Worm (Caenorhabditis elegans) whole organism, L1 larva: ENCODE measurements around the gene srx-116.

Source experiments
- C16A3.4 ChIP-seq: fragments of 150-350 bp; optimal IDR thresholded peaks from 2 replicates; lab custom pipeline; 2014; ENCODE audit warnings: missing biosample characterization, missing genetic modification characterization
- C34B4.2 ChIP-seq: sonication (generic microtip); optimal IDR thresholded peaks from 2 replicates; lab custom pipeline; 2017; ENCODE audit warnings: mild to moderate bottlenecking, missing genetic modification characterization, missing compliant biosample characterization
- aha-1 ChIP-seq: fragments of 150-350 bp; optimal IDR thresholded peaks from 2 replicates; lab custom pipeline; 2014; ENCODE audit warnings: missing biosample characterization, missing genetic modification characterization
- aly-2 ChIP-seq: fragments of 150-350 bp; optimal IDR thresholded peaks from 2 replicates; lab custom pipeline; 2014; ENCODE audit warnings: missing biosample characterization, missing genetic modification characterization
- blmp-1 ChIP-seq: fragments of 150-350 bp; optimal IDR thresholded peaks from 2 replicates; lab custom pipeline; 2014; ENCODE audit warnings: missing biosample characterization, missing genetic modification characterization
- ceh-8 ChIP-seq: fragments of 200-800 bp; sonication (Bioruptor generic); optimal IDR thresholded peaks from 2 replicates; lab custom pipeline; 2018; ENCODE audit warnings: mild to moderate bottlenecking, missing genetic modification characterization, moderate library complexity, missing compliant biosample characterization
- ceh-88 ChIP-seq: fragments of 200-800 bp; sonication (Bioruptor generic); IDR thresholded peaks from 2 replicates; pipeline ENCODE4 v1.3.6; 2022; ENCODE audit warnings: missing genetic modification characterization, missing compliant biosample characterization
- dsc-1 ChIP-seq: sonication (generic microtip); optimal IDR thresholded peaks from 2 replicates; lab custom pipeline; 2016; ENCODE audit warnings: mild to moderate bottlenecking, missing genetic modification characterization, missing compliant biosample characterization
- efl-1 ChIP-seq, 4 experiments: fragments of 150-350 bp; optimal IDR thresholded peaks in 3 of 4; peaks in 1 of 4; 1 replicate in 1 of 4; 2 replicates in 3 of 4; lab custom pipeline; 2014; ENCODE audit warnings: missing biosample characterization in 2 of 4, missing genetic modification characterization in 2 of 4, missing genetic modification reagents in 2 of 4
- efl-3 ChIP-seq: fragments of 200-800 bp; sonication (Bioruptor generic); optimal IDR thresholded peaks from 2 replicates; lab custom pipeline; 2018; ENCODE audit warnings: mild to moderate bottlenecking, missing genetic modification characterization, missing compliant biosample characterization
- egl-13 ChIP-seq: sonication (generic microtip); optimal IDR thresholded peaks from 2 replicates; lab custom pipeline; 2016; ENCODE audit warnings: missing genotype, missing genetic modification reagents, missing genetic modification characterization, missing compliant biosample characterization
- elt-2 ChIP-seq: sonication (generic microtip); optimal IDR thresholded peaks from 2 replicates; lab custom pipeline; 2016; ENCODE audit warnings: missing genetic modification characterization, mild to moderate bottlenecking, inconsistent platforms, missing compliant biosample characterization, missing genetic modification reagents
- elt-3 ChIP-seq, 6 experiments: fragments of 150-350 bp in 1 of 6; sonication (generic microtip); optimal IDR thresholded peaks; 2 replicates each; lab custom pipeline; 2017 to 2018; ENCODE audit warnings: missing biosample characterization in 6 of 6, missing genetic modification characterization in 6 of 6, inconsistent platforms in 1 of 6
- fkh-10 ChIP-seq: sonication (generic microtip); optimal IDR thresholded peaks from 2 replicates; lab custom pipeline; 2017; ENCODE audit warnings: missing biosample characterization, missing genetic modification reagents, missing genetic modification characterization
- fkh-8 ChIP-seq: sonication (generic microtip); optimal IDR thresholded peaks from 2 replicates; lab custom pipeline; 2016; ENCODE audit warnings: mild to moderate bottlenecking, missing genetic modification characterization, missing compliant biosample characterization
- lin-14 ChIP-seq: fragments of 200-800 bp; sonication (Bioruptor generic); optimal IDR thresholded peaks from 2 replicates; lab custom pipeline; 2018; ENCODE audit warnings: mild to moderate bottlenecking, missing genetic modification characterization, moderate library complexity, missing compliant biosample characterization
- nhr-20 ChIP-seq: sonication (generic microtip); optimal IDR thresholded peaks from 2 replicates; lab custom pipeline; 2016; ENCODE audit warnings: mild to moderate bottlenecking, missing genetic modification characterization, missing compliant biosample characterization
- nhr-237 ChIP-seq: fragments of 150-350 bp; optimal IDR thresholded peaks from 2 replicates; lab custom pipeline; 2014; ENCODE audit warnings: missing biosample characterization, missing genetic modification characterization
- nhr-28 ChIP-seq: fragments of 150-350 bp; optimal IDR thresholded peaks from 2 replicates; lab custom pipeline; 2014; ENCODE audit warnings: missing biosample characterization, missing genetic modification characterization
- nhr-47 ChIP-seq: sonication (generic microtip); optimal IDR thresholded peaks from 2 replicates; lab custom pipeline; 2016; ENCODE audit warnings: mild to moderate bottlenecking, missing genetic modification characterization, moderate library complexity, missing compliant biosample characterization
- nhr-84 ChIP-seq: sonication (generic microtip); optimal IDR thresholded peaks from 2 replicates; lab custom pipeline; 2017; ENCODE audit warnings: missing biosample characterization, missing genetic modification characterization
- nhr-90 ChIP-seq: sonication (generic microtip); optimal IDR thresholded peaks from 2 replicates; lab custom pipeline; 2016; ENCODE audit warnings: mild to moderate bottlenecking, missing genetic modification characterization, missing compliant biosample characterization; ENCODE audit not compliant: poor library complexity
- pax-3 ChIP-seq: fragments of 200-800 bp; sonication (Bioruptor generic); optimal IDR thresholded peaks from 2 replicates; lab custom pipeline; 2018; ENCODE audit warnings: mild to moderate bottlenecking, missing genetic modification characterization, moderate library complexity, missing compliant biosample characterization
- rnt-1 ChIP-seq: sonication (generic microtip); optimal IDR thresholded peaks from 2 replicates; lab custom pipeline; 2016; ENCODE audit warnings: mild to moderate bottlenecking, missing genetic modification characterization, moderate library complexity, missing compliant biosample characterization
- skn-1 ChIP-seq: fragments of 150-350 bp; optimal IDR thresholded peaks from 2 replicates; lab custom pipeline; 2014; ENCODE audit warnings: missing biosample characterization, missing genetic modification characterization
- sptf-1 ChIP-seq: fragments of 150-350 bp; optimal IDR thresholded peaks from 2 replicates; lab custom pipeline; 2014; ENCODE audit warnings: missing biosample characterization, missing genetic modification characterization
- swsn-7 ChIP-seq: sonication (generic microtip); optimal IDR thresholded peaks from 2 replicates; lab custom pipeline; 2016; ENCODE audit warnings: missing genetic modification characterization, missing compliant biosample characterization
- tbx-2 ChIP-seq: sonication (generic microtip); optimal IDR thresholded peaks from 2 replicates; lab custom pipeline; 2016; ENCODE audit warnings: missing genetic modification characterization, missing compliant biosample characterization
- unc-130 ChIP-seq: fragments of 150-350 bp; optimal IDR thresholded peaks from 2 replicates; lab custom pipeline; 2017; ENCODE audit warnings: missing biosample characterization, missing genetic modification characterization, inconsistent platforms
- unc-30 ChIP-seq: sonication (generic microtip); optimal IDR thresholded peaks from 2 replicates; lab custom pipeline; 2017; ENCODE audit warnings: missing biosample characterization, missing genetic modification characterization
- unc-86 ChIP-seq: sonication (generic microtip); optimal IDR thresholded peaks from 2 replicates; lab custom pipeline; 2016; ENCODE audit warnings: missing genetic modification characterization, missing compliant biosample characterization
- zag-1 ChIP-seq: fragments of 150-350 bp; optimal IDR thresholded peaks from 2 replicates; lab custom pipeline; 2014; ENCODE audit warnings: missing biosample characterization, missing genetic modification characterization
- zip-4 ChIP-seq: fragments of 200-800 bp; sonication (Bioruptor generic); optimal IDR thresholded peaks from 2 replicates; lab custom pipeline; 2018; ENCODE audit warnings: mild to moderate bottlenecking, missing genetic modification characterization, moderate library complexity, missing compliant biosample characterization

The srx-116 gene

ce11 chrV:12673745-12674144 is 3.0 kb downstream of the srx-116 start:
- TF ChIP-seq fkh-10 = peak; percentile 83
- TF ChIP-seq sptf-1 (tag; lab: Kevin White, UChicago) = no peak
- peak; percentile 2 for TF ChIP-seq lin-14 (GFP tag; lab: Kevin White, UChicago)

DNA sequence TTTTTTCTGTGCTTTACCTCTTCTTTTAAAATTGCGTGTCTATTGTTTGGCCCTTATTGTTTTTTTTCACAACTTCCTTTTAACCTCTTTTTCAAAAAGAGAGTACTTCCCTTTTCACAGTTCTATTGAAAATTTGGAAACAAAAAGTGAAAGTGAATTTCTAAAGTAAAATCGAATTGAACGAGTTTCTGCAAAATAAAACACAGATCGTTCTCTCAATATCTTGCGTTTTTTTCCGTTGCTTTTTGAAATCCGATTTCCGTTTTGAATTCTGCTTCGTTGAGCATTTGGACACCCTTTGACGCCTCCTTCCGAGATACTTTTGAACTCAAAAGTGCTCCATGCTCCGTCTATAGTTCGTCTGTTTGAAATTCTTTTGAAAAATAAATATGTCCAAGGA is 5.6 kb downstream of the srx-116 start:
- no peak for TF ChIP-seq pax-3
- peak; percentile 26 for TF ChIP-seq lin-14 (GFP tag; lab: Kevin White, UChicago)
- peak; percentile 91 for TF ChIP-seq fkh-10

DNA sequence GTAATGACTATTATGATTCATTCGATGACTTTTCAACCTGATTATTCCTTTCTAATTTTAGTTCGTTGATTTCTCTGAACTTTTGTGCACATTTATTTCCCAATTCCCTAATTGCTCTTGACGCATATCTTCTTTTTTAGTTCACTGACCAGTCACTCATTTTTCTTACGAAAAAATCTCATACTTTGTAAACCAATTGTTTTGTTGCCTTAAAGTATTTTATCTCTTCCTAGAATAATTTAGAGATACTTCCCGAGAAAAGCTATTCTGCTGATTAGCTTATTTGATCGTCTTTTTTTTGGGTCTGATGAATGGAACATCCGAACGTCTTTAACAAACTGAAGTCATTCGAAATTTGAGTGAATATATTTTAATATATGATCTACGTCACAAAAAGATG is 8.6 kb downstream of the srx-116 start:
- TF ChIP-seq efl-1 (optimal IDR thresholded peaks at IDR 0.05; lab: Kevin White, UChicago) (no peak), efl-1 (GFP tag; optimal IDR thresholded peaks at IDR 0.05 in 1 of 2; lab: Kevin White, UChicago) (no peak), ceh-8 (peak; percentile 53), dsc-1 (peak; percentile 64)

DNA sequence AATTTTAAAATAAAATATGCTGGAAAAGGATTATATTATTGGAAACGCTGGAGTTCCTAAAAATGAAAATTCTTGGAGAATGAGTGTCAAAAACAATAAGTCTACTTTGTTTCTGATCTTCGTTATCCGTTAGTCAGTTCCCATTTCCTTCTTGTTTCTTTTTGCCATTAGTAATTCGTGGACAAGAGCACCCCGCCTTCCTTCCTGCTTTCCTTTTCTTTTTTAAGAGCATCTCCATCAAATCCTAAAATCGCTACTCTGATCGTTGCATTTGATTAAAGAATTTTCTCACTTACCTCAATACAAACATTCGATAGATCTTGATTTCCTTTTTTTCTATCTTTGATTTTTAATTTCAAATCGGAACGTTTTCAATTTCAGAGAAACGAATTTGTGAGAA is 9.1 kb downstream of the srx-116 start, which contains the start of gene frpr-15:
Gene frpr-15 (plus strand): TSS at position 301 of the 400 bp plus-strand sequence.
- TF ChIP-seq nhr-84 (tag; lab: Kevin White, UChicago) = no peak
- TF ChIP-seq fkh-10 = peak; percentile 9

DNA sequence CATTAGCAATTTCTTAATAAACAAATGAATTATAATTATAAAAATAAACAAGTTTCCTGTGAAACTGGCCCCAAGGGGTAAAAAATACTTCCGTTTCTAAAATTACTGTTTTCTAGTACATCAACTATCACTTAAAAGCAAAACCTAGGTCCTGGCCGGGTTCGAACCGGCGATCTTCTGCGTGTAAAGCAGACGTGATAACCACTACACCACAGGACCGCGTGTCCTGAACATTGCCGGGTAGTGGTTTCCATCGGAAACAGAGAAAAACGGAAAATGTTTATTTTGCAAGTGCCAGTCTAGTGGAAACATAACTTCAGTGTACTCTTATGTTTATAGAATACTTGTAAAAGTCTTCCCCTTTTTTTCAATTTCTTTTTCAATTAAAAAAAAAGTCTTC is 12.5 kb downstream of the srx-116 start:
- TF ChIP-seq ceh-88 (GFP tag; lab: Robert Waterston, UW) (no peak), unc-30 (tag; lab: Kevin White, UChicago) (no peak), dsc-1 (no peak), unc-86 (no peak), nhr-20 (tag; lab: Kevin White, UChicago) (peak; percentile 15), swsn-7 (tag; lab: Kevin White, UChicago) (no peak), zip-4 (GFP tag; lab: Kevin White, UChicago) (no peak), nhr-90 (tag; lab: Kevin White, UChicago) (peak; percentile 7), zag-1 (tag; lab: Kevin White, UChicago) (no peak)
- TF ChIP-seq, all 84 proteins: peak for 2

DNA sequence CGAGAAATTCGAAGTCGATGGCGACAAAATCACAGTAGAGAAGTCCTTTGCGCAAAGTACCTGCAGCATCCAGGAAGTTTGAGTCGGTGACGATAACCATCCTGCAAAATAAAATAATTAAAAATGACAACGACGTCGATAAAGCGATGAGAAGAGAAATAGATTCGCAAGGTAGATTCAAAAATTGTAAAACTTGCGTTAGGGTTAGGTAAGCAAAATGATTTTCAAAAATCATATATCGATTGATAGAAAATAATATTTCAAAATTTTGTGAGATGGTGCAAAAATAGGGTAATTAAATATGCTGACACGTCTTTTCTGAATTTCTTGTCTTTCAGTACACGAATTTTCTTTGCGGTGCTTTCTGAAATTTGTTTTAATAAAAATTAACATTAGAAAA is 24.4 kb downstream of the srx-116 start, which contains the start of gene parn-1:
Gene parn-1 (minus strand): TSS at position 101 of the 400 bp plus-strand sequence.
- TF ChIP-seq tbx-2 (tag; lab: Kevin White, UChicago) = no peak
- no peak for TF ChIP-seq blmp-1 (tag; lab: Kevin White, UChicago)

DNA sequence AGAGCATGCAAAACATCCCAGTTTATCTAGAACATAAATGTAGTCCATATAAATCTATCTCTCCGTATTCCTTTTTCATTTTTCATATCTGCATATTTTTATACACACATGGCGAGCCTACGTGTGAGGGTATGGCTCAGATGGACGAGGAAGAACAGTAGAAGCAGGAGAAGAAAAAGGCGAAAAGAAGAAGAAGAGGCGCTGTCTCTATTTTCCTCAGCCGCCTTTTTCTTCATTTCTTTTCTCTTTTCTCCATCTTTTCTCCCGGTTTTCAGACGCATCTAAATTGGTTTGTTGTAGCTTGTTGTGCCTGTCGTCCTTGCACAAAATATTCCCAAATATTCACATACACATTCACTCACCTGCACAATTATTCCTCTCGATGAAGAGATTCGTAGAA is 25.3 kb downstream of the srx-116 start, which contains the start of gene K10C8.4:
Gene K10C8.4 (plus strand): TSS at position 301 of the 400 bp plus-strand sequence.
- TF ChIP-seq C34B4.2 (tag; lab: Kevin White, UChicago) = no peak
- TF ChIP-seq rnt-1 (tag; lab: Kevin White, UChicago) = no peak
- no peak for TF ChIP-seq elt-3 (tag; optimal IDR thresholded peaks at IDR 0.05; lab: Kevin White, UChicago)
- TF ChIP-seq fkh-8 (tag; lab: Kevin White, UChicago) = no peak
- TF ChIP-seq nhr-237 (tag; lab: Kevin White, UChicago) = no peak
- TF ChIP-seq C16A3.4 (tag; lab: Kevin White, UChicago) = no peak
- TF ChIP-seq nhr-47 (tag; lab: Kevin White, UChicago) = no peak
- TF ChIP-seq aly-2 (tag; lab: Kevin White, UChicago) = no peak
- no peak for TF ChIP-seq egl-13
- TF ChIP-seq nhr-28 (tag; lab: Kevin White, UChicago) = no peak
- TF ChIP-seq unc-130 (tag; lab: Kevin White, UChicago) = no peak
- TF ChIP-seq skn-1 (tag; lab: Kevin White, UChicago) = no peak
- TF ChIP-seq nhr-20 (tag; lab: Kevin White, UChicago) = no peak
- no peak for TF ChIP-seq nhr-84 (tag; lab: Kevin White, UChicago)
- TF ChIP-seq elt-2 (tag; lab: Kevin White, UChicago) = no peak
- no peak for TF ChIP-seq efl-3 (GFP tag; lab: Kevin White, UChicago)
- TF ChIP-seq aha-1 = no peak
- TF ChIP-seq, all 84 proteins: peak for 0
